Fruit fly (Drosophila melanogaster) whole organism, embryonic: ENCODE data around the gene CG45488.

Source experiments
- Atf-2 ChIP-seq: fragments of 200-800 bp; sonication (Bioruptor generic); optimal IDR thresholded peaks from 2 replicates; lab custom pipeline; 2016; ENCODE audit warnings: missing biosample characterization, missing genetic modification characterization
- CG10959 ChIP-seq: fragments of 200-800 bp; sonication (Bioruptor generic); IDR thresholded peaks from 2 replicates; pipeline ENCODE4 v1.3.6; 2022; ENCODE audit warnings: missing biosample characterization, missing genetic modification characterization
- CG12071 ChIP-seq: fragments of 200-800 bp; sonication (Bioruptor generic); optimal IDR thresholded peaks from 3 replicates; lab custom pipeline; 2018; ENCODE audit warnings: missing biosample characterization, mild to moderate bottlenecking, missing genetic modification characterization
- CG12155 ChIP-seq: fragments of 200-800 bp; sonication (Bioruptor generic); optimal IDR thresholded peaks from 3 replicates; lab custom pipeline; 2016; ENCODE audit warnings: missing biosample characterization, missing genetic modification characterization
- CG15696 ChIP-seq: fragments of 200-800 bp; sonication (Bioruptor generic); optimal IDR thresholded peaks from 2 replicates; lab custom pipeline; 2019; ENCODE audit warnings: missing biosample characterization, mild to moderate bottlenecking, missing genetic modification characterization, moderate library complexity
- CG17328 ChIP-seq: fragments of 200-800 bp; sonication (Bioruptor generic); IDR thresholded peaks from 2 replicates; pipeline ENCODE4 v1.3.6; 2022; ENCODE audit warnings: missing biosample characterization, missing genetic modification characterization
- CG17385 ChIP-seq: fragments of 200-800 bp; sonication (Bioruptor generic); optimal IDR thresholded peaks from 3 replicates; lab custom pipeline; 2018; ENCODE audit warnings: missing biosample characterization, mild to moderate bottlenecking, missing genetic modification characterization
- CG18764 ChIP-seq: fragments of 200-800 bp; sonication (Bioruptor generic); optimal IDR thresholded peaks from 3 replicates; lab custom pipeline; 2016; ENCODE audit warnings: missing biosample characterization, missing genetic modification characterization
- CG32772 ChIP-seq: fragments of 200-800 bp; sonication (Bioruptor generic); IDR thresholded peaks from 2 replicates; pipeline ENCODE4 v1.3.6; 2022; ENCODE audit warnings: missing biosample characterization, missing genetic modification characterization
- CG4282 ChIP-seq: fragments of 200-800 bp; sonication (Bioruptor generic); optimal IDR thresholded peaks from 2 replicates; lab custom pipeline; 2016; ENCODE audit warnings: missing biosample characterization, missing genetic modification characterization
- CG4404 ChIP-seq: fragments of 200-800 bp; sonication (Bioruptor generic); IDR thresholded peaks from 2 replicates; pipeline ENCODE4 v1.3.6; 2022; ENCODE audit warnings: missing biosample characterization, missing genetic modification characterization
- CG6689 ChIP-seq: fragments of 200-800 bp; sonication (Bioruptor generic); IDR thresholded peaks from 2 replicates; pipeline ENCODE4 v1.3.6; 2022; ENCODE audit warnings: missing biosample characterization, missing genetic modification characterization
- CG8388 ChIP-seq: fragments of 200-800 bp; sonication (Bioruptor generic); optimal IDR thresholded peaks from 2 replicates; lab custom pipeline; 2019; ENCODE audit warnings: missing biosample characterization, mild to moderate bottlenecking, missing genetic modification characterization, moderate library complexity
- CG8924 ChIP-seq: fragments of 200-800 bp; optimal IDR thresholded peaks from 3 replicates; lab custom pipeline; 2019; ENCODE audit warnings: missing biosample characterization, mild to moderate bottlenecking, missing genetic modification characterization, moderate library complexity
- CG9215 ChIP-seq: fragments of 200-800 bp; sonication (Bioruptor generic); IDR thresholded peaks from 2 replicates; pipeline ENCODE4 v1.3.6; 2022; ENCODE audit warnings: missing biosample characterization, missing genetic modification characterization
- D19B ChIP-seq: fragments of 200-800 bp; sonication (Bioruptor generic); optimal IDR thresholded peaks from 2 replicates; lab custom pipeline; 2017; ENCODE audit warnings: missing biosample characterization, mild to moderate bottlenecking, missing genetic modification characterization
- Dek ChIP-seq: fragments of 200-800 bp; sonication (Bioruptor generic); optimal IDR thresholded peaks from 3 replicates; lab custom pipeline; 2019; ENCODE audit warnings: missing biosample characterization, mild to moderate bottlenecking, missing genetic modification characterization, moderate library complexity
- Doc2 ChIP-seq: fragments of 200-800 bp; sonication (Bioruptor generic); IDR thresholded peaks from 2 replicates; pipeline ENCODE4 v1.3.6; 2022; ENCODE audit warnings: missing biosample characterization, missing genetic modification characterization
- Dref ChIP-seq: fragments of 200-800 bp; sonication (Bioruptor generic); IDR thresholded peaks from 2 replicates; pipeline ENCODE4 v1.3.6; 2022; ENCODE audit warnings: missing biosample characterization, missing genetic modification characterization
- Fer3 ChIP-seq: fragments of 200-800 bp; sonication (Bioruptor generic); optimal IDR thresholded peaks from 2 replicates; lab custom pipeline; 2018; ENCODE audit warnings: missing biosample characterization, mild to moderate bottlenecking, missing genetic modification characterization, moderate library complexity
- HLH3B ChIP-seq: fragments of 200-800 bp; sonication (Bioruptor generic); IDR thresholded peaks from 2 replicates; pipeline ENCODE4 v1.3.6; 2022; ENCODE audit warnings: missing biosample characterization, missing genetic modification characterization
- Lim3 ChIP-seq: fragments of 200-800 bp; sonication (Bioruptor generic); IDR thresholded peaks from 2 replicates; pipeline ENCODE4 v1.3.6; 2022; ENCODE audit warnings: missing biosample characterization, missing genetic modification characterization
- MBD-R2 ChIP-seq: fragments of 200-800 bp; sonication (Bioruptor generic); IDR thresholded peaks from 2 replicates; pipeline ENCODE4 v1.3.6; 2022; ENCODE audit warnings: missing biosample characterization, missing genetic modification characterization
- Meics ChIP-seq: fragments of 200-800 bp; sonication (Bioruptor generic); optimal IDR thresholded peaks from 2 replicates; lab custom pipeline; 2017; ENCODE audit warnings: missing biosample characterization, mild to moderate bottlenecking, missing genetic modification characterization
- NK7.1 ChIP-seq: fragments of 200-800 bp; sonication (Bioruptor generic); optimal IDR thresholded peaks from 3 replicates; lab custom pipeline; 2016; ENCODE audit warnings: missing biosample characterization, missing genetic modification characterization
- PHDP ChIP-seq: fragments of 200-800 bp; sonication (Bioruptor generic); optimal IDR thresholded peaks from 3 replicates; lab custom pipeline; 2018; ENCODE audit warnings: missing biosample characterization, mild to moderate bottlenecking, missing genetic modification characterization, moderate library complexity
- ara ChIP-seq: fragments of 200-800 bp; sonication (Bioruptor generic); IDR thresholded peaks from 2 replicates; pipeline ENCODE4 v1.3.6; 2022; ENCODE audit warnings: missing biosample characterization, missing genetic modification characterization
- bab2 ChIP-seq: fragments of 200-800 bp; sonication (Bioruptor generic); optimal IDR thresholded peaks from 2 replicates; lab custom pipeline; 2016; ENCODE audit warnings: missing biosample characterization, missing genetic modification characterization
- bigmax ChIP-seq: fragments of 200-800 bp; sonication (Bioruptor generic); optimal IDR thresholded peaks from 2 replicates; lab custom pipeline; 2018; ENCODE audit warnings: missing biosample characterization, mild to moderate bottlenecking, missing genetic modification characterization
- bsh ChIP-seq, 2 experiments: fragments of 200-800 bp; sonication (Bioruptor generic); optimal IDR thresholded peaks; 2 replicates each; lab custom pipeline; 2017 to 2018; ENCODE audit warnings: mild to moderate bottlenecking in 2 of 2, missing biosample characterization in 2 of 2, missing genetic modification characterization in 2 of 2, moderate library complexity in 1 of 2
- caup ChIP-seq: fragments of 200-800 bp; sonication (Bioruptor generic); optimal IDR thresholded peaks from 3 replicates; lab custom pipeline; 2017; ENCODE audit warnings: missing biosample characterization, mild to moderate bottlenecking, missing genetic modification characterization, moderate library complexity; ENCODE audit not compliant: severe bottlenecking
- corto ChIP-seq: fragments of 200-800 bp; sonication (Bioruptor generic); optimal IDR thresholded peaks from 2 replicates; lab custom pipeline; 2016; ENCODE audit warnings: missing biosample characterization, mild to moderate bottlenecking, missing genetic modification characterization, moderate library complexity
- dpn ChIP-seq, 2 experiments: fragments of 200-800 bp; sonication (Bioruptor generic); optimal IDR thresholded peaks; 3 replicates each; lab custom pipeline; 2016; ENCODE audit warnings: missing biosample characterization in 2 of 2, missing genetic modification characterization in 2 of 2
- emc ChIP-seq: fragments of 200-800 bp; sonication (Bioruptor generic); optimal IDR thresholded peaks from 2 replicates; lab custom pipeline; 2016; ENCODE audit warnings: missing biosample characterization, missing genetic modification characterization
- exex ChIP-seq: fragments of 200-800 bp; sonication (Bioruptor generic); optimal IDR thresholded peaks from 4 replicates; lab custom pipeline; 2018; ENCODE audit warnings: missing biosample characterization, mild to moderate bottlenecking, missing genetic modification characterization, moderate library complexity
- fu2 ChIP-seq: fragments of 200-800 bp; sonication (Bioruptor generic); optimal IDR thresholded peaks from 2 replicates; lab custom pipeline; 2016; ENCODE audit warnings: missing biosample characterization, missing genetic modification characterization
- gce ChIP-seq: fragments of 200-800 bp; sonication (Bioruptor generic); IDR thresholded peaks from 3 replicates; pipeline ENCODE4 v1.3.6; 2022; ENCODE audit warnings: missing biosample characterization, missing genetic modification characterization
- gro ChIP-seq: fragments of 200-800 bp; sonication (Bioruptor generic); optimal IDR thresholded peaks from 2 replicates; lab custom pipeline; 2016; ENCODE audit warnings: missing biosample characterization, missing genetic modification characterization
- gt ChIP-seq: fragments of 200-800 bp; sonication (Bioruptor generic); IDR thresholded peaks from 2 replicates; pipeline ENCODE4 v1.3.6; 2022; ENCODE audit warnings: missing biosample characterization, missing genetic modification characterization
- insv ChIP-seq, 2 experiments: fragments of 200-800 bp; sonication (Bioruptor generic); optimal IDR thresholded peaks; 3 replicates each; lab custom pipeline; 2016 to 2018; ENCODE audit warnings: missing biosample characterization in 2 of 2, missing genetic modification characterization in 2 of 2
- nom ChIP-seq: fragments of 200-800 bp; sonication (Bioruptor generic); optimal IDR thresholded peaks from 2 replicates; lab custom pipeline; 2017; ENCODE audit warnings: missing biosample characterization, missing genetic modification characterization, mild to moderate bottlenecking, moderate library complexity, missing genetic modification reagents
- pan ChIP-seq, 4 experiments: fragments of >200 bp in 3 of 4; fragments of 200-800 bp in 1 of 4; sonication (Bioruptor generic) in 1 of 4; optimal IDR thresholded peaks in 3 of 4; IDR thresholded peaks in 1 of 4; 2 replicates each; pipeline versions ENCODE4 v1.3.6 to Lab custom; 2017 to 2022; ENCODE audit warnings: missing biosample characterization in 2 of 4, missing genetic modification characterization in 2 of 4, mixed read lengths in 1 of 4
- pho ChIP-seq: fragments of 200-800 bp; sonication (Bioruptor generic); optimal IDR thresholded peaks from 2 replicates; lab custom pipeline; 2016; ENCODE audit warnings: missing biosample characterization, missing genetic modification characterization
- pum ChIP-seq: fragments of 200-800 bp; sonication (Bioruptor generic); optimal IDR thresholded peaks from 2 replicates; lab custom pipeline; 2016; ENCODE audit warnings: missing biosample characterization, missing genetic modification characterization
- sens ChIP-seq: fragments of 200-800 bp; sonication (Bioruptor generic); peaks from one replicate; lab custom pipeline; 2016; ENCODE audit warnings: missing biosample characterization, missing genetic modification characterization
- seq ChIP-seq: fragments of 200-800 bp; sonication (Bioruptor generic); IDR thresholded peaks from 2 replicates; pipeline ENCODE4 v1.3.6; 2022; ENCODE audit warnings: missing biosample characterization, missing genetic modification characterization
- unc-4 ChIP-seq: fragments of 200-800 bp; sonication (Bioruptor generic); IDR thresholded peaks from 2 replicates; pipeline ENCODE4 v1.3.6; 2022; ENCODE audit warnings: missing biosample characterization, missing genetic modification characterization; ENCODE audit not compliant: partially characterized antibody
- unpg ChIP-seq: fragments of 200-800 bp; sonication (Bioruptor generic); optimal IDR thresholded peaks from 3 replicates; lab custom pipeline; 2018; ENCODE audit warnings: missing biosample characterization, mild to moderate bottlenecking, missing genetic modification characterization, moderate library complexity
- zen ChIP-seq: fragments of 200-800 bp; sonication (Bioruptor generic); optimal IDR thresholded peaks from 3 replicates; lab custom pipeline; 2018; ENCODE audit warnings: missing biosample characterization, mild to moderate bottlenecking, missing genetic modification characterization, moderate library complexity

The CG45488 gene

DNA sequence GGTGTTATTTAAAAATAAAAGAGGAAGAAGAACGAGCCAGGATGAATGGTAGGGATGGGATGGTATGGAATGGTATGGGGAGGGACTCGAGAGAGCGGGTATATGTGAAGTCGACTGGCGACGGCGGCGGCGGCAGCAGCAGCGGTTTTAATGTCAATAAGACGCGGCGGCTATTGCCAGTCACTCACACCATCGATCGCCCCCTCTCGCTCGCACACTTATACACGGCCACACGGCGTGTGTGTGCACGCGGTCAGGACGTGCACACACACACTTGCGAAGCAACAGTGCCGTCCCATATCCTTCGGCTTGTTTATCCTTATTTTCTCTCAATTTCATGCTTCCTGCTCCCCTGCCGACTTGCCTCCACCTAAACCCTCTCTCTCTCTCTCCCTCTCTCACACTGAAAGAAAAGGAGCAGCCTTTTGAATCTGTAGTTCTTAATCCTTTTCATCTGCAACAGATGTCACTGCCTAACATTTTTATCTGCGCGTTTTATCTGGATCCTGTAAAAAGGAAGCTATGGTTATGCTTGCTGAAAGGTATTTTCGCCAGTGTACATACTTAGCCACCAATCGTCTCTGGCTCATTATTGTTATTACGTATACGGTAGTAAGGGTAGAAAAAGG is 31.0 kb downstream of the CG45488 start (continued):
- TF ChIP-seq CG12071 (GFP tag; lab: Kevin White, UChicago) (peak; percentile 80), CG9215 (GFP tag; lab: Robert Waterston, UW) (peak; percentile 75), gt (GFP tag; lab: Robert Waterston, UW) (peak; percentile 60), CG8924 (tag; lab: Kevin White, UChicago) (peak; percentile 87), Doc2 (no peak), CG17328 (GFP tag; lab: Robert Waterston, UW) (peak; percentile 87), exex (tag; lab: Kevin White, UChicago) (peak; percentile 40), gce (GFP tag; lab: Robert Waterston, UW) (no peak; the same call in 2 of the 3 replicates), MBD-R2 (peak; percentile 51; the same call in 1 of the 2 replicates), HLH3B (GFP tag; lab: Robert Waterston, UW) (peak; percentile 85), insv (GFP tag; optimal IDR thresholded peaks at IDR 0.05; lab: Kevin White, UChicago) (no peak), corto (GFP tag; lab: Kevin White, UChicago) (peak; percentile 12), bigmax (GFP tag; lab: Kevin White, UChicago) (no peak), nom (GFP tag; lab: Kevin White, UChicago) (peak; percentile 5), Lim3 (no peak), Dref (GFP tag; lab: Robert Waterston, UW) (no peak), sens (GFP tag; lab: Kevin White, UChicago) (peak; percentile 99), D19B (GFP tag; lab: Kevin White, UChicago) (peak; percentile 59), CG12155 (peak; percentile 82), CG32772 (peak; percentile 71), CG18764 (GFP tag; lab: Kevin White, UChicago) (peak; percentile 52), pho (GFP tag; lab: Kevin White, UChicago) (peak; percentile 87), pan (optimal IDR thresholded peaks at IDR 0.05; lab: Kevin White, UChicago) (no peak), pan (GFP tag; optimal IDR thresholded peaks at IDR 0.05 in 1 of 2, IDR thresholded peaks at IDR 0.05 in 1 of 2) (peak in 1 of 2 experiments; percentile 84), unpg (GFP tag; lab: Kevin White, UChicago) (peak; percentile 84), gro (GFP tag; lab: Kevin White, UChicago) (peak; percentile 85), CG17385 (GFP tag; lab: Kevin White, UChicago) (peak; percentile 75), Dek (tag; lab: Kevin White, UChicago) (peak; percentile 86), CG8388 (GFP tag; lab: Kevin White, UChicago) (peak; percentile 77), CG4404 (GFP tag; lab: Robert Waterston, UW) (peak; percentile 92), fu2 (GFP tag; lab: Kevin White, UChicago) (peak; percentile 85), CG4282 (GFP tag; lab: Kevin White, UChicago) (peak; percentile 69), pum (peak; percentile 88), Fer3 (tag; lab: Kevin White, UChicago) (peak; percentile 78), unc-4 (GFP tag; lab: Robert Waterston, UW) (no peak), CG10959 (GFP tag; lab: Robert Waterston, UW) (peak; percentile 86), zen (tag; lab: Kevin White, UChicago) (peak; percentile 89), CG6689 (GFP tag; lab: Robert Waterston, UW) (peak; percentile 69), Meics (GFP tag; lab: Kevin White, UChicago) (peak; percentile 82), ara (peak; percentile 81), dpn (GFP tag; optimal IDR thresholded peaks at IDR 0.05; lab: Kevin White, UChicago) (peak; percentile 88 to 93), PHDP (tag; lab: Kevin White, UChicago) (peak; percentile 79), Atf-2 (peak; percentile 82), NK7.1 (GFP tag; lab: Kevin White, UChicago) (peak; percentile 69), caup (GFP tag; lab: Kevin White, UChicago) (peak; percentile 84), seq (GFP tag; lab: Robert Waterston, UW) (peak; percentile 66), bab2 (GFP tag; lab: Kevin White, UChicago) (peak; percentile 84), emc (GFP tag; lab: Kevin White, UChicago) (peak; percentile 75), bsh (GFP tag; optimal IDR thresholded peaks at IDR 0.05; lab: Kevin White, UChicago) (peak in 1 of 2 experiments; percentile 85), CG15696 (tag; lab: Kevin White, UChicago) (peak; percentile 87)
